Fruit fly (Drosophila melanogaster): ENCODE data around the gene Spn77Ba.

Gene Spn77Ba

dm6 chr3L:20347762-20348580 is 31.0 kb downstream of the Spn77Ba start, which contains the start of the genes Rbbp5 and eRF1 (continued):
- peak; percentile 73; the same call in 1 of the 2 replicates for TF ChIP-seq lmd (GFP tag; IDR thresholded peaks at IDR 0.05)
- TF ChIP-seq CG7556 (GFP tag; optimal IDR thresholded peaks at IDR 0.05): peak; percentile 75
- peak; percentile 73 for TF ChIP-seq CG10654 (GFP tag; optimal IDR thresholded peaks at IDR 0.05)
- peak; percentile 89 for TF ChIP-seq gem (tag; optimal IDR thresholded peaks at IDR 0.05)
- no peak for TF ChIP-seq CG11398 (GFP tag; optimal IDR thresholded peaks at IDR 0.05)
- peak; percentile 33 for TF ChIP-seq cwo (GFP tag; optimal IDR thresholded peaks at IDR 0.05)
- no peak for TF ChIP-seq Jarid2 (GFP tag; optimal IDR thresholded peaks at IDR 0.05)
- peak; percentile 73 for TF ChIP-seq unpg (GFP tag; optimal IDR thresholded peaks at IDR 0.05)
- TF ChIP-seq Dref (GFP tag; IDR thresholded peaks at IDR 0.05): peak; percentile 92
- TF ChIP-seq org-1 (GFP tag; optimal IDR thresholded peaks at IDR 0.05): no peak
- TF ChIP-seq Camta (GFP tag; optimal IDR thresholded peaks at IDR 0.05): peak; percentile 30
- TF ChIP-seq salm (tag; optimal IDR thresholded peaks at IDR 0.05): no peak
- TF ChIP-seq Poxn (GFP tag; IDR thresholded peaks at IDR 0.05): no peak
- peak; percentile 59; the same call in 1 of the 3 replicates for TF ChIP-seq CG11093 (GFP tag; IDR thresholded peaks at IDR 0.05)
- TF ChIP-seq ara (GFP tag; IDR thresholded peaks at IDR 0.05): peak; percentile 69
- TF ChIP-seq CG6254 (GFP tag; optimal IDR thresholded peaks at IDR 0.05): peak; percentile 26
- TF ChIP-seq CG34224 (GFP tag; IDR thresholded peaks at IDR 0.05; ENCODE audit: partially characterized antibody): peak; percentile 85
- TF ChIP-seq CG6791 (GFP tag; IDR thresholded peaks at IDR 0.05; ENCODE audit: partially characterized antibody): peak; percentile 94
- no peak for TF ChIP-seq CG6854 (GFP tag; optimal IDR thresholded peaks at IDR 0.05)
- peak; percentile 82 for TF ChIP-seq Chrac-16 (GFP tag; optimal IDR thresholded peaks at IDR 0.05)
- TF ChIP-seq sr (GFP tag; IDR thresholded peaks at IDR 0.05): no peak
- TF ChIP-seq CG4854 (GFP tag; optimal IDR thresholded peaks at IDR 0.05): peak; percentile 26
- TF ChIP-seq zfh2 (GFP tag; optimal IDR thresholded peaks at IDR 0.05): peak; percentile 80
- TF ChIP-seq wor (GFP tag; IDR thresholded peaks at IDR 0.05): peak; percentile 47
- TF ChIP-seq grau (tag; optimal IDR thresholded peaks at IDR 0.05): peak; percentile 81
- no peak for TF ChIP-seq dati (GFP tag; IDR thresholded peaks at IDR 0.05)
- peak; percentile 74 for TF ChIP-seq CG30020 (tag; optimal IDR thresholded peaks at IDR 0.05)
- peak; percentile 50; the same call in 1 of the 2 replicates for TF ChIP-seq GATAe (GFP tag; conservative IDR thresholded peaks at IDR 0.05)
- peak; percentile 94 for TF ChIP-seq Scr (GFP tag; IDR thresholded peaks at IDR 0.05; ENCODE audit: partially characterized antibody)
- peak; percentile 86 for TF ChIP-seq CG17361 (GFP tag; IDR thresholded peaks at IDR 0.05)
- peak; percentile 75 for TF ChIP-seq CG17328 (GFP tag; IDR thresholded peaks at IDR 0.05)
- peak; percentile 19 for TF ChIP-seq CG7928 (GFP tag; optimal IDR thresholded peaks at IDR 0.05)
- TF ChIP-seq BEAF-32 (GFP tag; optimal IDR thresholded peaks at IDR 0.05): peak; percentile 95
- no peak for TF ChIP-seq crol (GFP tag; IDR thresholded peaks at IDR 0.05)
- TF ChIP-seq CG9817 (tag; optimal IDR thresholded peaks at IDR 0.05): peak; percentile 83
- peak; percentile 53 for TF ChIP-seq Elba2 (GFP tag; optimal IDR thresholded peaks at IDR 0.05)
- TF ChIP-seq vnd (GFP tag; IDR thresholded peaks at IDR 0.05; ENCODE audit: partially characterized antibody): peak; percentile 89
- TF ChIP-seq ATbp (GFP tag; optimal IDR thresholded peaks at IDR 0.05): no peak
- no peak for TF ChIP-seq Lpt (GFP tag; optimal IDR thresholded peaks at IDR 0.05)
- TF ChIP-seq ken (GFP tag; IDR thresholded peaks at IDR 0.05): no peak; the same call in 2 of the 3 replicates
- TF ChIP-seq tll (GFP tag; optimal IDR thresholded peaks at IDR 0.05): no peak
- peak; percentile 61 for TF ChIP-seq chm (GFP tag; IDR thresholded peaks at IDR 0.05)
- no peak for TF ChIP-seq CG16779 (GFP tag; IDR thresholded peaks at IDR 0.05)
- TF ChIP-seq klu (GFP tag; IDR thresholded peaks at IDR 0.05): no peak; the same call in 1 of the 2 replicates
- TF ChIP-seq D19B (GFP tag; optimal IDR thresholded peaks at IDR 0.05): no peak
- peak; percentile 85 for TF ChIP-seq sens (GFP tag)
- TF ChIP-seq CHES-1-like (GFP tag; optimal IDR thresholded peaks at IDR 0.05): peak; percentile 16
- TF ChIP-seq Pdp1 (GFP tag; optimal IDR thresholded peaks at IDR 0.05): peak; percentile 53 to 61
